In the genomic region with DNA sequence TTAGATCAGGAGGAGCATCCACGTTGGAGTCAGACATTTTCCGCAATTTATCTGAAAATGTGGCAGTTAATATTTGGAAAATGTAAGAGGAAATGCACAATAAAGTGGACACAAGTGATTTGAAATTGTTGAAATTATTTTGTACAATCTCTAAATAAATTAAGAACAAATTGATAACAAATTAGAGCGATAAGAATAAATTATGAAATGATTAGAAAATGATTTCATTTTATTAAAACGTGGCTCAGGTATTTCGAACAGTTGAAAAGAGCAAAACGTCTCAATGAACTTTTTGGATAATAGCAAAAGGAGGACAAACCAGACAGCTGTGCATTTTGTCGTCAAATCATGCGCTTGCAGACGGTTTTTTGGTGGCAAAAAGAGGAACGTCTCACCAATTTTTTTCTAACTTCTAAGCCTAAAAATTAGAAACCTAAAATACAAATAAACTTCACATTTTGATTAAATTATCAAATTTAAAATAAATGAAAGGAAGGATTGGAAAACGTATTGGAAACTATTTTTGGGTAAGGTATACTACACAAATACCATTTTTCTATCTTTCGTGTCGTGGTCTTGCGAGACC, we compare ENCODE assay signal across 4 worm cellular contexts.
TF ChIP-seq lines count a peak whose summit lies in the region.

Gene fbxa-65, minus strand, starts transcription at position 51 of the 586 bp plus-strand sequence.

TF ChIP-seq in whole organism, L1 larva, 84 proteins besides CTCF, POLR2A, EP300 and RAD21 (continues in another document):
- TF ChIP-seq ceh-82 (tag; optimal IDR thresholded peaks at IDR 0.05; lab: Kevin White, UChicago) (no peak), F16B12.6 (tag; optimal IDR thresholded peaks at IDR 0.05; lab: Kevin White, UChicago) (peak; percentile 79), ama-1 (optimal IDR thresholded peaks at IDR 0.05; lab: Kevin White, UChicago) (no peak), irx-1 (tag; optimal IDR thresholded peaks at IDR 0.05; lab: Kevin White, UChicago) (no peak), swsn-7 (tag; optimal IDR thresholded peaks at IDR 0.05; lab: Kevin White, UChicago) (peak; percentile 3), zip-4 (GFP tag; optimal IDR thresholded peaks at IDR 0.05; lab: Kevin White, UChicago) (no peak), ceh-63 (GFP tag; optimal IDR thresholded peaks at IDR 0.05; lab: Kevin White, UChicago) (no peak), mab-9 (GFP tag; IDR thresholded peaks at IDR 0.05; lab: Robert Waterston, UW) (no peak), ztf-4 (tag; optimal IDR thresholded peaks at IDR 0.05; lab: Kevin White, UChicago) (no peak), unc-98 (GFP tag; IDR thresholded peaks at IDR 0.05; lab: Robert Waterston, UW) (no peak), ets-5 (GFP tag; IDR thresholded peaks at IDR 0.05; lab: Robert Waterston, UW) (no peak), nhr-85 (tag; lab: Kevin White, UChicago) (peak; percentile 60), grh-1 (GFP tag; IDR thresholded peaks at IDR 0.05; lab: Robert Waterston, UW) (no peak), fkh-8 (tag; optimal IDR thresholded peaks at IDR 0.05; lab: Kevin White, UChicago) (no peak), mep-1 (tag; optimal IDR thresholded peaks at IDR 0.05; lab: Kevin White, UChicago) (peak; percentile 23), xbp-1 (tag; optimal IDR thresholded peaks at IDR 0.05; lab: Kevin White, UChicago) (no peak), fkh-10 (GFP tag; optimal IDR thresholded peaks at IDR 0.05; lab: Kevin White, UChicago) (no peak), nhr-47 (tag; optimal IDR thresholded peaks at IDR 0.05; lab: Kevin White, UChicago) (peak; percentile 14), nhr-90 (tag; optimal IDR thresholded peaks at IDR 0.05; lab: Kevin White, UChicago; ENCODE audit: poor library complexity) (no peak), nhr-237 (tag; optimal IDR thresholded peaks at IDR 0.05; lab: Kevin White, UChicago) (no peak), nhr-77 (tag; optimal IDR thresholded peaks at IDR 0.05; lab: Kevin White, UChicago) (no peak), fkh-4 (tag; optimal IDR thresholded peaks at IDR 0.05; lab: Kevin White, UChicago; ENCODE audit: borderline replicate concordance) (no peak)

TF ChIP-seq in whole organism, L2 larva, 48 proteins besides CTCF, POLR2A, EP300 and RAD21:
- no peak for TF ChIP-seq elt-1 (tag; optimal IDR thresholded peaks at IDR 0.05; lab: Kevin White, UChicago)
- TF ChIP-seq sma-9 (GFP tag; optimal IDR thresholded peaks at IDR 0.05; lab: Kevin White, UChicago): peak; percentile 7
- no peak for TF ChIP-seq sma-9 (tag; optimal IDR thresholded peaks at IDR 0.05; lab: Kevin White, UChicago)
- no peak for TF ChIP-seq elt-3 (tag; optimal IDR thresholded peaks at IDR 0.05; lab: Kevin White, UChicago)
- TF ChIP-seq nhr-129 (tag; optimal IDR thresholded peaks at IDR 0.05; lab: Kevin White, UChicago): no peak
- no peak for TF ChIP-seq nhr-10 (tag; optimal IDR thresholded peaks at IDR 0.05; lab: Kevin White, UChicago)
- no peak for TF ChIP-seq lin-39 (tag; optimal IDR thresholded peaks at IDR 0.05; lab: Kevin White, UChicago)
- no peak for TF ChIP-seq sma-3 (GFP tag; optimal IDR thresholded peaks at IDR 0.05; lab: Kevin White, UChicago)
- no peak for TF ChIP-seq ama-1 (optimal IDR thresholded peaks at IDR 0.05; lab: Kevin White, UChicago)
- no peak for TF ChIP-seq mab-5 (tag; optimal IDR thresholded peaks at IDR 0.05; lab: Kevin White, UChicago)
- TF ChIP-seq C34F6.9 (tag; optimal IDR thresholded peaks at IDR 0.05; lab: Kevin White, UChicago): peak; percentile 22
- no peak for TF ChIP-seq peb-1 (tag; optimal IDR thresholded peaks at IDR 0.05; lab: Kevin White, UChicago)
- no peak for TF ChIP-seq F13H6.1 (tag; optimal IDR thresholded peaks at IDR 0.05; lab: Kevin White, UChicago)
- no peak for TF ChIP-seq nhr-23 (tag; optimal IDR thresholded peaks at IDR 0.05; lab: Kevin White, UChicago)
- no peak for TF ChIP-seq lin-11 (tag; optimal IDR thresholded peaks at IDR 0.05; lab: Kevin White, UChicago)
- TF ChIP-seq lsy-2 (tag; optimal IDR thresholded peaks at IDR 0.05; lab: Kevin White, UChicago): peak in 1 of 2 experiments; percentile 19

TF ChIP-seq in whole organism, L4 larva, 104 proteins besides CTCF, POLR2A, EP300 and RAD21:
- no peak for TF ChIP-seq madf-9 (GFP tag; conservative IDR thresholded peaks at IDR 0.05; lab: Robert Waterston, UW)
- peak; percentile 94 for TF ChIP-seq aha-1 (tag; lab: Kevin White, UChicago)
- peak; percentile 23 for TF ChIP-seq nhr-28 (tag; optimal IDR thresholded peaks at IDR 0.05; lab: Kevin White, UChicago)

TF ChIP-seq in whole organism, young adult, 124 proteins besides CTCF, POLR2A, EP300 and RAD21:
- TF ChIP-seq nfyb-1 (GFP tag; IDR thresholded peaks at IDR 0.05; lab: Robert Waterston, UW) (0 out of 2 replicates have a peak, but pooled peaks have one; percentile 45), D2030.7 (GFP tag; IDR thresholded peaks at IDR 0.05; lab: Robert Waterston, UW) (no peak), F10E7.11 (tag; optimal IDR thresholded peaks at IDR 0.05; lab: Kevin White, UChicago) (no peak), F57C9.4 (tag; optimal IDR thresholded peaks at IDR 0.05; lab: Kevin White, UChicago) (no peak), nhr-179 (tag; optimal IDR thresholded peaks at IDR 0.05; lab: Kevin White, UChicago) (no peak), snpc-3.4 (tag; optimal IDR thresholded peaks at IDR 0.05; lab: Kevin White, UChicago) (no peak), egl-44 (GFP tag; IDR thresholded peaks at IDR 0.05; lab: Robert Waterston, UW) (no peak)
